Worm (Caenorhabditis elegans) whole organism, L4 larva: ENCODE data around the gene col-91.

ENCODE experiments used
- F26F4.8 ChIP-seq: fragments of 200-800 bp; sonication (Bioruptor generic); conservative IDR thresholded peaks from 2 replicates; pipeline ENCODE4 v1.3.6; 2022; ENCODE audit warnings: missing genetic modification characterization, missing compliant biosample characterization
- F37D6.2 ChIP-seq: sonication (generic microtip); optimal IDR thresholded peaks from 2 replicates; lab custom pipeline; 2016; ENCODE audit warnings: mild to moderate bottlenecking, missing genetic modification characterization, missing compliant biosample characterization
- R02D3.7 ChIP-seq: fragments of 150-350 bp; sonication (generic microtip); optimal IDR thresholded peaks from 3 replicates; lab custom pipeline; 2014; ENCODE audit warnings: missing biosample characterization, missing genetic modification characterization
- Y75B8A.6 ChIP-seq: fragments of 200-800 bp; sonication (Bioruptor generic); IDR thresholded peaks from 2 replicates; pipeline ENCODE4 v1.3.6; 2022; ENCODE audit warnings: missing genetic modification reagents, missing genetic modification characterization, missing compliant biosample characterization
- ZK337.2 ChIP-seq: fragments of 200-800 bp; sonication (Bioruptor generic); IDR thresholded peaks from 2 replicates; pipeline ENCODE4 v1.3.6; 2022; ENCODE audit warnings: missing genetic modification reagents, missing genetic modification characterization, missing compliant biosample characterization
- aha-1 ChIP-seq: fragments of 150-350 bp; peaks from one replicate; lab custom pipeline; 2014; ENCODE audit warnings: missing biosample characterization, missing genetic modification characterization
- aly-2 ChIP-seq: sonication (generic microtip); optimal IDR thresholded peaks from 2 replicates; lab custom pipeline; 2018; ENCODE audit warnings: missing biosample characterization, missing genetic modification characterization
- ceh-32 ChIP-seq: sonication (generic microtip); optimal IDR thresholded peaks from 2 replicates; lab custom pipeline; 2016; ENCODE audit warnings: mild to moderate bottlenecking, missing genetic modification characterization, missing compliant biosample characterization; ENCODE audit not compliant: poor library complexity
- ces-1 ChIP-seq: fragments of 150-350 bp; sonication (generic microtip); optimal IDR thresholded peaks from 4 replicates; lab custom pipeline; 2014; ENCODE audit warnings: missing biosample characterization, missing genetic modification reagents, missing genetic modification characterization
- ctbp-1 ChIP-seq: fragments of 200-800 bp; sonication (Bioruptor generic); IDR thresholded peaks from 2 replicates; pipeline ENCODE4 v1.3.6; 2022; ENCODE audit warnings: missing genetic modification reagents, missing genetic modification characterization, missing compliant biosample characterization
- daf-12 ChIP-seq: fragments of 150-350 bp; optimal IDR thresholded peaks from 2 replicates; lab custom pipeline; 2014; ENCODE audit warnings: missing biosample characterization, missing genetic modification reagents, missing genetic modification characterization
- daf-16 ChIP-seq, 3 experiments: sonication (generic microtip); optimal IDR thresholded peaks; 2 replicates each; lab custom pipeline; 2016 to 2017; ENCODE audit warnings: missing genetic modification characterization in 3 of 3, missing genetic modification reagents in 3 of 3, mild to moderate bottlenecking in 2 of 3, missing compliant biosample characterization in 2 of 3, missing biosample characterization in 1 of 3, moderate library complexity in 1 of 3
- daf-19 ChIP-seq: fragments of 200-800 bp; sonication (Bioruptor generic); conservative IDR thresholded peaks from 2 replicates; pipeline ENCODE4 v1.3.6; 2022; ENCODE audit warnings: missing genetic modification characterization, missing compliant biosample characterization
- dmd-6 ChIP-seq: fragments of 200-800 bp; sonication (Bioruptor generic); IDR thresholded peaks from 2 replicates; pipeline ENCODE4 v1.3.6; 2022; ENCODE audit warnings: missing genetic modification reagents, missing genetic modification characterization, missing compliant biosample characterization
- egl-43 ChIP-seq: fragments of 200-800 bp; sonication (Bioruptor generic); IDR thresholded peaks from 2 replicates; pipeline ENCODE4 v1.3.6; 2022; ENCODE audit warnings: missing genetic modification reagents, missing genetic modification characterization, missing compliant biosample characterization
- fkh-10 ChIP-seq: fragments of 150-350 bp; optimal IDR thresholded peaks from 2 replicates; lab custom pipeline; 2014; ENCODE audit warnings: missing biosample characterization, missing genetic modification reagents, missing genetic modification characterization
- lim-7 ChIP-seq: fragments of 200-800 bp; sonication (Bioruptor generic); IDR thresholded peaks from 2 replicates; pipeline ENCODE4 v1.3.6; 2022; ENCODE audit warnings: missing genetic modification characterization, missing compliant biosample characterization
- lin-1 ChIP-seq: fragments of 200-800 bp; sonication (Bioruptor generic); IDR thresholded peaks from 2 replicates; pipeline ENCODE4 v1.3.6; 2022; ENCODE audit warnings: missing genetic modification reagents, missing genetic modification characterization, missing compliant biosample characterization
- lin-13 ChIP-seq: fragments of 150-350 bp; optimal IDR thresholded peaks from 2 replicates; lab custom pipeline; 2014; ENCODE audit warnings: missing biosample characterization, missing genetic modification reagents, missing genetic modification characterization
- lin-38 ChIP-seq: fragments of 200-800 bp; sonication (Bioruptor generic); IDR thresholded peaks from 2 replicates; pipeline ENCODE4 v1.3.6; 2022; ENCODE audit warnings: missing genetic modification reagents, missing genetic modification characterization, missing compliant biosample characterization
- lir-3 ChIP-seq: sonication (generic microtip); optimal IDR thresholded peaks from 2 replicates; lab custom pipeline; 2016; ENCODE audit warnings: mild to moderate bottlenecking, missing genetic modification characterization, missing compliant biosample characterization
- mes-2 ChIP-seq: sonication (generic microtip); optimal IDR thresholded peaks from 2 replicates; lab custom pipeline; 2016; ENCODE audit warnings: missing genotype, mild to moderate bottlenecking, missing genetic modification characterization, missing compliant biosample characterization; ENCODE audit not compliant: poor library complexity, severe bottlenecking
- nhr-28 ChIP-seq: fragments of 150-350 bp; optimal IDR thresholded peaks from 2 replicates; lab custom pipeline; 2014; ENCODE audit warnings: missing biosample characterization, missing genetic modification characterization
- nhr-6 ChIP-seq: fragments of 150-350 bp; optimal IDR thresholded peaks from 2 replicates; lab custom pipeline; 2014; ENCODE audit warnings: missing biosample characterization, missing genetic modification characterization
- rbr-2 ChIP-seq: sonication (generic microtip); optimal IDR thresholded peaks from 2 replicates; lab custom pipeline; 2016; ENCODE audit warnings: missing genotype, missing genetic modification characterization, missing compliant biosample characterization
- spr-3 ChIP-seq: fragments of 200-800 bp; sonication (Bioruptor generic); optimal IDR thresholded peaks from 2 replicates; lab custom pipeline; 2018; ENCODE audit warnings: mild to moderate bottlenecking, missing genetic modification characterization, missing compliant biosample characterization
- tag-97 ChIP-seq: fragments of 200-800 bp; sonication (Bioruptor generic); IDR thresholded peaks from 2 replicates; pipeline ENCODE4 v1.3.6; 2022; ENCODE audit warnings: missing genetic modification characterization, missing compliant biosample characterization
- tra-1 ChIP-seq: fragments of 200-800 bp; sonication (Bioruptor generic); IDR thresholded peaks from 2 replicates; pipeline ENCODE4 v1.3.6; 2022; ENCODE audit warnings: missing genetic modification reagents, missing genetic modification characterization, missing compliant biosample characterization
- unc-62 ChIP-seq, 3 experiments: fragments of 150-350 bp in 1 of 3; sonication (generic microtip); optimal IDR thresholded peaks in 2 of 3; peaks in 1 of 3; 1 replicate in 1 of 3; 2 replicates in 2 of 3; lab custom pipeline; 2014 to 2017; ENCODE audit warnings: missing biosample characterization in 3 of 3, missing genetic modification characterization in 3 of 3, missing genetic modification reagents in 3 of 3, missing genotype in 1 of 3
- zfp-3 ChIP-seq: fragments of 200-800 bp; sonication (Bioruptor generic); conservative IDR thresholded peaks from 2 replicates; pipeline ENCODE4 v1.3.6; 2022; ENCODE audit warnings: missing genetic modification reagents, missing genetic modification characterization, missing compliant biosample characterization

Gene col-91

ce11 chrIII:8307356-8307755, 43.9 kb upstream of the col-91 start, which contains the start of the genes F10E9.7 and F10E9.5 (continued):
- TF ChIP-seq fkh-10 (GFP tag; lab: Kevin White, UChicago) (peak; percentile 60), spr-3 (GFP tag; lab: Kevin White, UChicago) (no peak), lin-1 (peak; percentile 71; the same call in 1 of the 2 replicates), R02D3.7 (tag; lab: Kevin White, UChicago) (no peak), nhr-28 (tag; lab: Kevin White, UChicago) (peak; percentile 34), ctbp-1 (no peak), F37D6.2 (peak; percentile 64), lin-13 (peak; percentile 27), lim-7 (GFP tag; lab: Robert Waterston, UW) (no peak), daf-16 (GFP tag; optimal IDR thresholded peaks at IDR 0.05; lab: Kevin White, UChicago) (peak in 1 of 2 experiments; percentile 27), daf-16 (tag; optimal IDR thresholded peaks at IDR 0.05; lab: Kevin White, UChicago) (peak; percentile 56), lin-38 (GFP tag; lab: Robert Waterston, UW) (peak; percentile 79), daf-19 (GFP tag; lab: Robert Waterston, UW) (0 out of 2 replicates have a peak, but pooled peaks have one; percentile 7), tra-1 (GFP tag; lab: Robert Waterston, UW) (no peak; the same call in 1 of the 2 replicates)

- TF ChIP-seq aha-1 (tag; lab: Kevin White, UChicago) (peak; percentile 94), tra-1 (GFP tag; lab: Robert Waterston, UW) (no peak), unc-62 (GFP tag; optimal IDR thresholded peaks at IDR 0.05 in 1 of 2; lab: Kevin White, UChicago) (peak in 1 of 2 experiments; percentile 87), unc-62 (tag; optimal IDR thresholded peaks at IDR 0.05; lab: Kevin White, UChicago) (no peak), zfp-3 (GFP tag; lab: Robert Waterston, UW) (0 out of 2 replicates have a peak, but pooled peaks have one; percentile 35)
Measured at ce11 chrIII:8305816-8306215, 42.4 kb upstream of the col-91 start.

DNA sequence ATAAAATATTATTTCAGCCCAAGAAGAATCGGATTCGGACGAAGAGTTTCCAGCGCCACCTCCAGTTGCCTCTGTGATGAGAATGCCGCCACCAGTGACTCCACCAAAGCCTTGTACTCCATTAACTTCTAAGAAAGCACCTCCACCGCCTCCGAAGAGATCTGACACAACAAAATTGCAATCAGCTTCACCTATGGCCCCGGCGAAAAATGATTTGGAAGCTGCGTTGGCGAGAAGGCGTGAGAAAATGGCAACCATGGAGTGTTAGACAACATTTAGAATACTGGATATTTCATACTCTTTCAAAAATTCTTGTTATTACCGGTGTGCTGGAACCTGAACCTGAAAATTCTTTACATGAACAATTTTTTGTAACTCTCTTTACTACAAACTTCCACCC, 41.8 kb upstream of the col-91 start:
- TF ChIP-seq Y75B8A.6 (GFP tag; lab: Robert Waterston, UW): no peak
- peak; percentile 90 for TF ChIP-seq aha-1 (tag; lab: Kevin White, UChicago)
- no peak for TF ChIP-seq spr-3 (GFP tag; lab: Kevin White, UChicago)
- 0 out of 2 replicates have a peak, but pooled peaks have one; percentile 19 for TF ChIP-seq egl-43
- TF ChIP-seq lin-13: no peak
- TF ChIP-seq lir-3 (tag; lab: Kevin White, UChicago): no peak
- TF ChIP-seq F26F4.8 (GFP tag; lab: Robert Waterston, UW): no peak
- TF ChIP-seq, all 104 proteins: peak for 2

- TF ChIP-seq aly-2 (no peak), rbr-2 (tag; lab: Kevin White, UChicago) (no peak), mes-2 (tag; lab: Kevin White, UChicago) (no peak), dmd-6 (GFP tag; lab: Robert Waterston, UW) (no peak), ZK337.2 (GFP tag; lab: Robert Waterston, UW) (no peak), nhr-6 (tag; lab: Kevin White, UChicago) (no peak), ceh-32 (tag; lab: Kevin White, UChicago) (no peak)
- TF ChIP-seq, all 104 proteins: peak for 0
Measured at ce11 chrIII:8303440-8303839, 40.0 kb upstream of the col-91 start.

DNA sequence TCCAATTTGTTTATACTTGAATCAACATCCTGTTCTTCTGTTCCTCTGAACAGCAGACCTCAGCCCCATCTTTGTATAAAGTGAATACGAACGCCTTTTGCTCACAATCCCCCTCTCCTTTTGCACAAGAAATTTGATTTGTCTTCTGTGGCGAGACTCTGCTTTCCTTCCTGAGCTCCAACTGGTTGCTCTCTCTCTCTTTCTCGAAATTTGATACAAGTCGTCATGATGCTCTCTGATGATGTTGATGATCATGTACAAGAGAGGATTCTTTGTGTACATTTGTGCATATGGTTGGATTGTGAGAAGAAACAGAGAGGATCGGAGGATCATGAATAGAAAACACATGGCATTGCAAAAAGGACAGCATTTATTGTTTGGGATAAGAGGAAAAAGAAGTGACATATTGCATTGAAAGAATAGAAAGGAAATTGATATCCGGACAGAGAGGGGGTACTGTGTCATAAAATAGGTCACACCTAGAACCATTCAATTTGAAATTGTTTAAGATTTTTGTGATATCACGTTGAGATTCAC, 37.5 kb upstream of the col-91 start:
- no peak for TF ChIP-seq daf-12 (tag; lab: Kevin White, UChicago)
- TF ChIP-seq ces-1 (GFP tag; lab: Kevin White, UChicago): no peak
- TF ChIP-seq R02D3.7 (tag; lab: Kevin White, UChicago): no peak
- TF ChIP-seq tag-97: no peak
- TF ChIP-seq spr-3 (GFP tag; lab: Kevin White, UChicago): no peak
